Worm (Caenorhabditis elegans) whole organism, L1 larva: ENCODE measurements around the gene phb-2.

Source experiments
- C16A3.4 ChIP-seq: fragments of 150-350 bp; optimal IDR thresholded peaks from 2 replicates; lab custom pipeline; 2014; ENCODE audit warnings: missing biosample characterization, missing genetic modification characterization
- C34B4.2 ChIP-seq: sonication (generic microtip); optimal IDR thresholded peaks from 2 replicates; lab custom pipeline; 2017; ENCODE audit warnings: mild to moderate bottlenecking, missing genetic modification characterization, missing compliant biosample characterization
- Y116A8C.19 ChIP-seq: sonication (generic microtip); optimal IDR thresholded peaks from 2 replicates; lab custom pipeline; 2016; ENCODE audit warnings: missing compliant biosample characterization, missing genetic modification characterization, borderline replicate concordance
- alr-1 ChIP-seq: fragments of 200-800 bp; sonication (Bioruptor generic); optimal IDR thresholded peaks from 2 replicates; lab custom pipeline; 2018; ENCODE audit warnings: borderline replicate concordance, mild to moderate bottlenecking, missing genetic modification characterization, missing compliant biosample characterization
- aly-2 ChIP-seq: fragments of 150-350 bp; optimal IDR thresholded peaks from 2 replicates; lab custom pipeline; 2014; ENCODE audit warnings: missing biosample characterization, missing genetic modification characterization
- ama-1 ChIP-seq: fragments of 150-350 bp; optimal IDR thresholded peaks from 2 replicates; lab custom pipeline; 2014
- blmp-1 ChIP-seq: fragments of 150-350 bp; optimal IDR thresholded peaks from 2 replicates; lab custom pipeline; 2014; ENCODE audit warnings: missing biosample characterization, missing genetic modification characterization
- ceh-63 ChIP-seq: fragments of 200-800 bp; sonication (Bioruptor generic); optimal IDR thresholded peaks from 2 replicates; lab custom pipeline; 2018; ENCODE audit warnings: mild to moderate bottlenecking, missing genetic modification characterization, missing compliant biosample characterization
- ceh-82 ChIP-seq, 3 experiments: fragments of 150-350 bp in 1 of 3; sonication (generic microtip) in 2 of 3; optimal IDR thresholded peaks; 2 replicates each; lab custom pipeline; 2014 to 2017; ENCODE audit warnings: missing biosample characterization in 3 of 3, missing genetic modification characterization in 3 of 3
- ceh-90 ChIP-seq: sonication (generic microtip); optimal IDR thresholded peaks from 2 replicates; lab custom pipeline; 2016; ENCODE audit warnings: missing genetic modification characterization, missing compliant biosample characterization
- ces-1 ChIP-seq: fragments of 150-350 bp; optimal IDR thresholded peaks from 2 replicates; lab custom pipeline; 2014; ENCODE audit warnings: missing biosample characterization, missing genetic modification reagents, missing genetic modification characterization
- efl-1 ChIP-seq, 4 experiments: fragments of 150-350 bp; optimal IDR thresholded peaks in 3 of 4; peaks in 1 of 4; 1 replicate in 1 of 4; 2 replicates in 3 of 4; lab custom pipeline; 2014; ENCODE audit warnings: missing biosample characterization in 2 of 4, missing genetic modification characterization in 2 of 4, missing genetic modification reagents in 2 of 4
- efl-3 ChIP-seq: fragments of 200-800 bp; sonication (Bioruptor generic); optimal IDR thresholded peaks from 2 replicates; lab custom pipeline; 2018; ENCODE audit warnings: mild to moderate bottlenecking, missing genetic modification characterization, missing compliant biosample characterization
- egl-27 ChIP-seq, 2 experiments: fragments of 150-350 bp in 1 of 2; sonication (generic microtip); optimal IDR thresholded peaks; 3 replicates each; lab custom pipeline; 2017 to 2018; ENCODE audit warnings: missing biosample characterization in 2 of 2, missing genetic modification characterization in 2 of 2, missing genetic modification reagents in 2 of 2
- elt-2 ChIP-seq: sonication (generic microtip); optimal IDR thresholded peaks from 2 replicates; lab custom pipeline; 2016; ENCODE audit warnings: missing genetic modification characterization, mild to moderate bottlenecking, inconsistent platforms, missing compliant biosample characterization, missing genetic modification reagents
- ets-5 ChIP-seq: fragments of 200-800 bp; sonication (Bioruptor generic); IDR thresholded peaks from 2 replicates; pipeline ENCODE4 v1.3.6; 2022; ENCODE audit warnings: missing genetic modification characterization, missing compliant biosample characterization
- fkh-10 ChIP-seq: sonication (generic microtip); optimal IDR thresholded peaks from 2 replicates; lab custom pipeline; 2017; ENCODE audit warnings: missing biosample characterization, missing genetic modification reagents, missing genetic modification characterization
- fkh-8 ChIP-seq: sonication (generic microtip); optimal IDR thresholded peaks from 2 replicates; lab custom pipeline; 2016; ENCODE audit warnings: mild to moderate bottlenecking, missing genetic modification characterization, missing compliant biosample characterization
- fos-1 ChIP-seq: fragments of 150-350 bp; optimal IDR thresholded peaks from 2 replicates; lab custom pipeline; 2014; ENCODE audit warnings: missing biosample characterization, missing genetic modification characterization
- grh-1 ChIP-seq: fragments of 200-800 bp; sonication (Bioruptor generic); IDR thresholded peaks from 2 replicates; pipeline ENCODE4 v1.3.6; 2022; ENCODE audit warnings: missing genetic modification reagents, missing genetic modification characterization, missing compliant biosample characterization
- hlh-4 ChIP-seq: sonication (generic microtip); optimal IDR thresholded peaks from 2 replicates; lab custom pipeline; 2016; ENCODE audit warnings: mild to moderate bottlenecking, missing genetic modification characterization, missing compliant biosample characterization
- hpl-2 ChIP-seq: fragments of 150-350 bp; optimal IDR thresholded peaks from 2 replicates; lab custom pipeline; 2014; ENCODE audit warnings: missing biosample characterization, missing genetic modification reagents, missing genetic modification characterization
- irx-1 ChIP-seq: sonication (generic microtip); optimal IDR thresholded peaks from 2 replicates; lab custom pipeline; 2016; ENCODE audit warnings: missing genetic modification characterization, missing compliant biosample characterization
- lin-13 ChIP-seq: fragments of 150-350 bp; optimal IDR thresholded peaks from 2 replicates; lab custom pipeline; 2014; ENCODE audit warnings: missing biosample characterization, missing genetic modification reagents, missing genetic modification characterization
- lin-14 ChIP-seq: fragments of 200-800 bp; sonication (Bioruptor generic); optimal IDR thresholded peaks from 2 replicates; lab custom pipeline; 2018; ENCODE audit warnings: mild to moderate bottlenecking, missing genetic modification characterization, moderate library complexity, missing compliant biosample characterization
- lin-15B ChIP-seq: fragments of 150-350 bp; sonication (generic microtip); optimal IDR thresholded peaks from 3 replicates; lab custom pipeline; 2014; ENCODE audit warnings: missing biosample characterization, missing genetic modification characterization
- lin-35 ChIP-seq, 2 experiments: fragments of 150-350 bp; optimal IDR thresholded peaks; 2 replicates each; lab custom pipeline; 2014; ENCODE audit warnings: missing biosample characterization in 2 of 2, missing genetic modification characterization in 2 of 2, missing genetic modification reagents in 2 of 2
- lin-39 ChIP-seq: fragments of 150-350 bp; optimal IDR thresholded peaks from 2 replicates; lab custom pipeline; 2014; ENCODE audit warnings: missing biosample characterization, missing genetic modification reagents, missing genetic modification characterization
- lir-3 ChIP-seq: sonication (generic microtip); optimal IDR thresholded peaks from 2 replicates; lab custom pipeline; 2016; ENCODE audit warnings: mild to moderate bottlenecking, missing genetic modification characterization, moderate library complexity, missing compliant biosample characterization; ENCODE audit not compliant: poor library complexity
- lsy-2 ChIP-seq, 2 experiments: fragments of 150-350 bp; optimal IDR thresholded peaks; 2 replicates each; lab custom pipeline; 2014; ENCODE audit warnings: missing biosample characterization in 2 of 2, missing genetic modification characterization in 2 of 2
- mep-1 ChIP-seq: fragments of 150-350 bp; optimal IDR thresholded peaks from 2 replicates; lab custom pipeline; 2014; ENCODE audit warnings: missing biosample characterization, missing genetic modification characterization
- nhr-19 ChIP-seq: fragments of 200-800 bp; sonication (Bioruptor generic); conservative IDR thresholded peaks from 2 replicates; pipeline ENCODE4 v1.3.6; 2022; ENCODE audit warnings: missing genetic modification characterization, missing compliant biosample characterization
- nhr-237 ChIP-seq: fragments of 150-350 bp; optimal IDR thresholded peaks from 2 replicates; lab custom pipeline; 2014; ENCODE audit warnings: missing biosample characterization, missing genetic modification characterization
- nhr-47 ChIP-seq: sonication (generic microtip); optimal IDR thresholded peaks from 2 replicates; lab custom pipeline; 2016; ENCODE audit warnings: mild to moderate bottlenecking, missing genetic modification characterization, moderate library complexity, missing compliant biosample characterization
- nhr-77 ChIP-seq: fragments of 150-350 bp; optimal IDR thresholded peaks from 2 replicates; lab custom pipeline; 2014; ENCODE audit warnings: missing biosample characterization, missing genetic modification characterization
- nhr-84 ChIP-seq: sonication (generic microtip); optimal IDR thresholded peaks from 2 replicates; lab custom pipeline; 2017; ENCODE audit warnings: missing biosample characterization, missing genetic modification characterization
- nhr-85 ChIP-seq: sonication (generic microtip); peaks from one replicate; lab custom pipeline; 2016; ENCODE audit warnings: missing genetic modification characterization, inconsistent platforms, missing compliant biosample characterization
- pax-3 ChIP-seq: fragments of 200-800 bp; sonication (Bioruptor generic); optimal IDR thresholded peaks from 2 replicates; lab custom pipeline; 2018; ENCODE audit warnings: mild to moderate bottlenecking, missing genetic modification characterization, moderate library complexity, missing compliant biosample characterization
- pqm-1 ChIP-seq: sonication (generic microtip); optimal IDR thresholded peaks from 3 replicates; lab custom pipeline; 2017; ENCODE audit warnings: missing biosample characterization, missing genetic modification characterization
- rnt-1 ChIP-seq: sonication (generic microtip); optimal IDR thresholded peaks from 2 replicates; lab custom pipeline; 2016; ENCODE audit warnings: mild to moderate bottlenecking, missing genetic modification characterization, moderate library complexity, missing compliant biosample characterization
- skn-1 ChIP-seq: fragments of 150-350 bp; optimal IDR thresholded peaks from 2 replicates; lab custom pipeline; 2014; ENCODE audit warnings: missing biosample characterization, missing genetic modification characterization
- sox-4 ChIP-seq: sonication (generic microtip); optimal IDR thresholded peaks from 2 replicates; lab custom pipeline; 2016; ENCODE audit warnings: missing genetic modification characterization, missing compliant biosample characterization
- sptf-1 ChIP-seq: fragments of 150-350 bp; optimal IDR thresholded peaks from 2 replicates; lab custom pipeline; 2014; ENCODE audit warnings: missing biosample characterization, missing genetic modification characterization
- sup-37 ChIP-seq: fragments of 200-800 bp; sonication (Bioruptor generic); optimal IDR thresholded peaks from 2 replicates; lab custom pipeline; 2018; ENCODE audit warnings: mild to moderate bottlenecking, missing genetic modification characterization, missing compliant biosample characterization
- tbx-2 ChIP-seq: sonication (generic microtip); optimal IDR thresholded peaks from 2 replicates; lab custom pipeline; 2016; ENCODE audit warnings: missing genetic modification characterization, missing compliant biosample characterization
- tlp-1 ChIP-seq: fragments of 150-350 bp; optimal IDR thresholded peaks from 2 replicates; lab custom pipeline; 2014; ENCODE audit warnings: missing biosample characterization, missing genetic modification characterization
- unc-130 ChIP-seq: fragments of 150-350 bp; optimal IDR thresholded peaks from 2 replicates; lab custom pipeline; 2017; ENCODE audit warnings: missing biosample characterization, missing genetic modification characterization, inconsistent platforms
- unc-30 ChIP-seq: sonication (generic microtip); optimal IDR thresholded peaks from 2 replicates; lab custom pipeline; 2017; ENCODE audit warnings: missing biosample characterization, missing genetic modification characterization
- unc-62 ChIP-seq: fragments of 150-350 bp; optimal IDR thresholded peaks from 2 replicates; lab custom pipeline; 2014; ENCODE audit warnings: missing biosample characterization, missing genetic modification reagents, missing genetic modification characterization
- unc-86 ChIP-seq: sonication (generic microtip); optimal IDR thresholded peaks from 2 replicates; lab custom pipeline; 2016; ENCODE audit warnings: missing genetic modification characterization, missing compliant biosample characterization
- unc-98 ChIP-seq: fragments of 200-800 bp; sonication (Bioruptor generic); IDR thresholded peaks from 2 replicates; pipeline ENCODE4 v1.3.6; 2022; ENCODE audit warnings: missing genetic modification characterization, missing compliant biosample characterization
- vab-15 ChIP-seq: sonication (generic microtip); optimal IDR thresholded peaks from 2 replicates; lab custom pipeline; 2017; ENCODE audit warnings: missing genotype, mild to moderate bottlenecking, missing genetic modification characterization, missing compliant biosample characterization
- zip-4 ChIP-seq: fragments of 200-800 bp; sonication (Bioruptor generic); optimal IDR thresholded peaks from 2 replicates; lab custom pipeline; 2018; ENCODE audit warnings: mild to moderate bottlenecking, missing genetic modification characterization, moderate library complexity, missing compliant biosample characterization
- ztf-4 ChIP-seq: fragments of 150-350 bp; optimal IDR thresholded peaks from 2 replicates; lab custom pipeline; 2014; ENCODE audit warnings: missing biosample characterization, missing genetic modification characterization

Gene phb-2

DNA sequence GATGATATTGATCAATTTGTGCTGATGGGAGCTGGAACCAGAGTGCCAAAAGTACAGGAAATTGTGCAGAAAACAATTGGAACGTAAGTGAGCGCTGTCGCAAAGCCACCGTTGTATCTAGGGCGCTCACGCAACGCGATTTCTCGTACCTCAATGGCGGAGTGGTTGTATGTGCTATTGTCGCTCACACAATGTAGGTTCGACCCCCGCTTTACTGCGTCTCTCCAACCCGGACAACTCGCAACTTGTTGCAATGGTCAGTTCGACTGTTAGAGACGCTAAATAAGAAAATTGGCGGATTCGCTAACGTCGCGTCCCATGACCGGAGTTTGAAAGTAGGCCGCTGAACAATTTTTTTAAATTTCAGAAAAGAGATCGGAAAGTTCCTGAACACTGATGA is 2.7 kb upstream of the phb-2 start (continued):
- peak; percentile 40 for TF ChIP-seq lir-3 (tag; lab: Kevin White, UChicago)
- TF ChIP-seq skn-1 (tag; lab: Kevin White, UChicago): peak; percentile 27
- TF ChIP-seq nhr-85 (tag; lab: Kevin White, UChicago): peak; percentile 80
- TF ChIP-seq ceh-82 (tag; optimal IDR thresholded peaks at IDR 0.05; lab: Kevin White, UChicago): peak; percentile 4 to 36 (median 20)
- TF ChIP-seq sup-37 (GFP tag; lab: Kevin White, UChicago): no peak
- TF ChIP-seq nhr-84 (tag; lab: Kevin White, UChicago): no peak
- no peak for TF ChIP-seq efl-3 (GFP tag; lab: Kevin White, UChicago)
- no peak for TF ChIP-seq hpl-2
- no peak for TF ChIP-seq tlp-1 (tag; lab: Kevin White, UChicago)
- no peak for TF ChIP-seq zip-4 (GFP tag; lab: Kevin White, UChicago)
- peak; percentile 47 for TF ChIP-seq nhr-77 (tag; lab: Kevin White, UChicago)
- TF ChIP-seq alr-1: no peak
- no peak for TF ChIP-seq pqm-1 (tag; lab: Kevin White, UChicago)
- no peak for TF ChIP-seq ama-1 (lab: Kevin White, UChicago)
- TF ChIP-seq lsy-2 (tag; optimal IDR thresholded peaks at IDR 0.05; lab: Kevin White, UChicago): peak; percentile 8 to 60
- TF ChIP-seq unc-98 (GFP tag; lab: Robert Waterston, UW): no peak
- no peak for TF ChIP-seq ets-5 (GFP tag; lab: Robert Waterston, UW)
- TF ChIP-seq sptf-1 (tag; lab: Kevin White, UChicago): no peak
- TF ChIP-seq unc-86 (tag; lab: Kevin White, UChicago): peak; percentile 18
- TF ChIP-seq unc-30 (tag; lab: Kevin White, UChicago): no peak
- TF ChIP-seq lin-15B (tag; lab: Kevin White, UChicago): no peak
- TF ChIP-seq ceh-90 (tag; lab: Kevin White, UChicago): no peak
- no peak for TF ChIP-seq Y116A8C.19 (tag; lab: Kevin White, UChicago)
- no peak for TF ChIP-seq pax-3 (tag; lab: Kevin White, UChicago)
- no peak for TF ChIP-seq C34B4.2 (tag; lab: Kevin White, UChicago)
- TF ChIP-seq mep-1 (tag; lab: Kevin White, UChicago): peak; percentile 71
- no peak for TF ChIP-seq vab-15
- TF ChIP-seq fkh-10: no peak
- peak; percentile 31 for TF ChIP-seq irx-1
- no peak for TF ChIP-seq ces-1 (GFP tag; lab: Kevin White, UChicago)
- no peak for TF ChIP-seq fkh-8 (tag; lab: Kevin White, UChicago)
- TF ChIP-seq ceh-63 (GFP tag; lab: Kevin White, UChicago): no peak
- no peak for TF ChIP-seq lin-14 (GFP tag; lab: Kevin White, UChicago)
- TF ChIP-seq nhr-47: peak; percentile 60
- TF ChIP-seq unc-130 (tag; lab: Kevin White, UChicago): peak; percentile 35
- peak; percentile 10 for TF ChIP-seq aly-2 (tag; lab: Kevin White, UChicago)
- TF ChIP-seq lin-35 (GFP tag; optimal IDR thresholded peaks at IDR 0.05; lab: Kevin White, UChicago): peak; percentile 42 to 83
- no peak for TF ChIP-seq nhr-237 (tag; lab: Kevin White, UChicago)
- TF ChIP-seq blmp-1 (tag; lab: Kevin White, UChicago): no peak
- TF ChIP-seq rnt-1 (tag; lab: Kevin White, UChicago): peak; percentile 52
- peak; percentile 78 for TF ChIP-seq C16A3.4
- TF ChIP-seq unc-62 (GFP tag; lab: Kevin White, UChicago): no peak
- no peak for TF ChIP-seq lin-39 (tag; lab: Kevin White, UChicago)
- no peak for TF ChIP-seq hlh-4 (tag; lab: Kevin White, UChicago)
- TF ChIP-seq tbx-2 (tag; lab: Kevin White, UChicago): peak; percentile 24
- TF ChIP-seq sox-4 (tag; lab: Kevin White, UChicago): no peak
- TF ChIP-seq fos-1: peak; percentile 10
- TF ChIP-seq elt-2: peak; percentile 29
- TF ChIP-seq nhr-19 (GFP tag; lab: Robert Waterston, UW): peak; percentile 57
- no peak for TF ChIP-seq lin-13 (GFP tag; lab: Kevin White, UChicago)
- peak; percentile 64 to 74 for TF ChIP-seq efl-1 (optimal IDR thresholded peaks at IDR 0.05; lab: Kevin White, UChicago)
- peak; percentile 62 to 98 for TF ChIP-seq efl-1 (GFP tag; optimal IDR thresholded peaks at IDR 0.05 in 1 of 2; lab: Kevin White, UChicago)
- no peak for TF ChIP-seq egl-27 (tag; optimal IDR thresholded peaks at IDR 0.05; lab: Kevin White, UChicago)
- TF ChIP-seq grh-1: no peak
- TF ChIP-seq ztf-4 (tag; lab: Kevin White, UChicago): no peak
